Worm (Caenorhabditis elegans) whole organism, late embryonic: ENCODE data around the gene T25G12.3.

Experiments
- T23F11.4 ChIP-seq: fragments of 200-800 bp; sonication (Bioruptor generic); optimal IDR thresholded peaks from 2 replicates; lab custom pipeline; 2018; ENCODE audit warnings: mild to moderate bottlenecking, missing genetic modification characterization, missing compliant biosample characterization
- che-1 ChIP-seq: sonication (generic microtip); optimal IDR thresholded peaks from 2 replicates; lab custom pipeline; 2016; ENCODE audit warnings: mild to moderate bottlenecking, missing genetic modification characterization, missing compliant biosample characterization
- elt-2 ChIP-seq: sonication (generic microtip); optimal IDR thresholded peaks from 2 replicates; lab custom pipeline; 2016; ENCODE audit warnings: missing genetic modification reagents, missing genetic modification characterization, missing compliant biosample characterization
- sox-4 ChIP-seq: sonication (generic microtip); optimal IDR thresholded peaks from 2 replicates; lab custom pipeline; 2017; ENCODE audit warnings: mild to moderate bottlenecking, missing genetic modification characterization, inconsistent platforms, missing compliant biosample characterization

- TF ChIP-seq elt-2 (no peak), T23F11.4 (GFP tag; lab: Kevin White, UChicago) (no peak), che-1 (no peak), sox-4 (no peak)
Observed at ce11 chrX:17231348-17231747, at the start of gene T25G12.3.
